Worm (Caenorhabditis elegans): ENCODE data around the gene H20J04.7.

- TF ChIP-seq ztf-4 (tag; optimal IDR thresholded peaks at IDR 0.05), result no peak
- TF ChIP-seq nhr-11 (tag; optimal IDR thresholded peaks at IDR 0.05), result no peak
- no peak for TF ChIP-seq nhr-84 (tag; optimal IDR thresholded peaks at IDR 0.05)
- TF ChIP-seq elt-2 (tag; optimal IDR thresholded peaks at IDR 0.05), result no peak
- no peak for TF ChIP-seq zag-1 (tag; optimal IDR thresholded peaks at IDR 0.05)
- TF ChIP-seq fkh-10 (GFP tag; optimal IDR thresholded peaks at IDR 0.05), result no peak
- no peak for TF ChIP-seq skn-1 (tag; optimal IDR thresholded peaks at IDR 0.05)
- no peak for TF ChIP-seq aly-2 (tag; optimal IDR thresholded peaks at IDR 0.05)
- no peak for TF ChIP-seq unc-130 (tag; optimal IDR thresholded peaks at IDR 0.05)
Observed at ce11 chrII:4350888-4351287, 4.2 kb downstream of the H20J04.7 start, which contains the start of gene H20J04.9.
